Fruit fly (Drosophila melanogaster) whole organism, prepupa: ENCODE results near the gene fbl.

Source experiments
- CG10631 ChIP-seq: fragments of 200-800 bp; sonication (Bioruptor generic); optimal IDR thresholded peaks from 2 replicates; lab custom pipeline; 2016; ENCODE audit warnings: missing biosample characterization, missing genetic modification characterization
- CG10669 ChIP-seq: fragments of 200-800 bp; sonication (Bioruptor generic); optimal IDR thresholded peaks from 3 replicates; lab custom pipeline; 2018; ENCODE audit warnings: missing biosample characterization, mild to moderate bottlenecking, missing genetic modification characterization, moderate library complexity
- CG11762 ChIP-seq: fragments of 200-800 bp; sonication (Bioruptor generic); optimal IDR thresholded peaks from 3 replicates; lab custom pipeline; 2016; ENCODE audit warnings: missing biosample characterization, missing genetic modification characterization; ENCODE audit not compliant: insufficient read depth
- CG11902 ChIP-seq: fragments of 200-800 bp; sonication (Bioruptor generic); optimal IDR thresholded peaks from 3 replicates; lab custom pipeline; 2016; ENCODE audit warnings: missing biosample characterization, missing genetic modification characterization
- CG15336 ChIP-seq: fragments of 200-800 bp; sonication (Bioruptor generic); IDR thresholded peaks from 2 replicates; pipeline ENCODE4 v1.3.6; 2022; ENCODE audit warnings: missing biosample characterization, missing genetic modification characterization
- CG1621 ChIP-seq: fragments of 200-800 bp; sonication (Bioruptor generic); optimal IDR thresholded peaks from 3 replicates; lab custom pipeline; 2018; ENCODE audit warnings: missing biosample characterization, mild to moderate bottlenecking, missing genetic modification characterization
- CG16779 ChIP-seq: fragments of 200-800 bp; sonication (Bioruptor generic); optimal IDR thresholded peaks from 3 replicates; lab custom pipeline; 2017; ENCODE audit warnings: missing biosample characterization, mild to moderate bottlenecking, missing genetic modification characterization
- CG3032 ChIP-seq: fragments of 200-800 bp; optimal IDR thresholded peaks from 2 replicates; lab custom pipeline; 2019; ENCODE audit warnings: missing biosample characterization, mild to moderate bottlenecking, missing genetic modification characterization, moderate library complexity
- CG31627 ChIP-seq: fragments of 200-800 bp; sonication (Bioruptor generic); optimal IDR thresholded peaks from 3 replicates; lab custom pipeline; 2016; ENCODE audit warnings: missing biosample characterization, missing genetic modification characterization
- CG34406 ChIP-seq: fragments of 200-800 bp; sonication (Bioruptor generic); optimal IDR thresholded peaks from 3 replicates; lab custom pipeline; 2016; ENCODE audit warnings: missing biosample characterization, missing genetic modification characterization
- CG3919 ChIP-seq: fragments of 200-800 bp; sonication (Bioruptor generic); optimal IDR thresholded peaks from 3 replicates; lab custom pipeline; 2016; ENCODE audit warnings: missing biosample characterization, missing genetic modification characterization
- CG4318 ChIP-seq: fragments of 200-800 bp; sonication (Bioruptor generic); optimal IDR thresholded peaks from 3 replicates; lab custom pipeline; 2017; ENCODE audit warnings: missing biosample characterization, mild to moderate bottlenecking, missing genetic modification characterization
- CG6163 ChIP-seq: fragments of 200-800 bp; sonication (Bioruptor generic); IDR thresholded peaks from 3 replicates; pipeline ENCODE4 v1.3.6; 2022; ENCODE audit warnings: missing biosample characterization, missing genetic modification characterization
- CG6276 ChIP-seq: fragments of 200-800 bp; sonication (Bioruptor generic); optimal IDR thresholded peaks from 2 replicates; lab custom pipeline; 2017; ENCODE audit warnings: missing biosample characterization, mild to moderate bottlenecking, missing genetic modification characterization
- CG6792 ChIP-seq: fragments of 200-800 bp; sonication (Bioruptor generic); optimal IDR thresholded peaks from 3 replicates; lab custom pipeline; 2016; ENCODE audit warnings: missing biosample characterization, missing genetic modification characterization
- CG6808 ChIP-seq: fragments of 200-800 bp; sonication (Bioruptor generic); optimal IDR thresholded peaks from 3 replicates; lab custom pipeline; 2017; ENCODE audit warnings: missing biosample characterization, missing genetic modification characterization, mild to moderate bottlenecking, moderate library complexity, missing genetic modification reagents
- CG6854 ChIP-seq: fragments of 200-800 bp; sonication (Bioruptor generic); optimal IDR thresholded peaks from 2 replicates; lab custom pipeline; 2017; ENCODE audit warnings: missing biosample characterization, mild to moderate bottlenecking, missing genetic modification characterization
- CG7368 ChIP-seq: fragments of 200-800 bp; sonication (Bioruptor generic); optimal IDR thresholded peaks from 3 replicates; lab custom pipeline; 2016; ENCODE audit warnings: missing biosample characterization, missing genetic modification characterization
- CG8119 ChIP-seq: fragments of 200-800 bp; sonication (Bioruptor generic); IDR thresholded peaks from 3 replicates; pipeline ENCODE4 v1.3.6; 2022; ENCODE audit warnings: missing biosample characterization, missing genetic modification characterization
- CG8319 ChIP-seq: fragments of 200-800 bp; sonication (Bioruptor generic); optimal IDR thresholded peaks from 3 replicates; lab custom pipeline; 2016; ENCODE audit warnings: missing biosample characterization, missing genetic modification characterization
- CG8632 ChIP-seq: fragments of 200-800 bp; sonication (Bioruptor generic); optimal IDR thresholded peaks from 3 replicates; lab custom pipeline; 2016; ENCODE audit warnings: missing biosample characterization, missing genetic modification characterization
- CG9139 ChIP-seq: fragments of 200-800 bp; sonication (Bioruptor generic); optimal IDR thresholded peaks from 3 replicates; lab custom pipeline; 2017; ENCODE audit warnings: missing biosample characterization, mild to moderate bottlenecking, missing genetic modification characterization
- Eip75B ChIP-seq: fragments of 200-800 bp; sonication (Bioruptor generic); optimal IDR thresholded peaks from 3 replicates; lab custom pipeline; 2016; ENCODE audit warnings: missing biosample characterization, missing genetic modification characterization
- Eip93F ChIP-seq: fragments of 200-800 bp; sonication (Bioruptor generic); optimal IDR thresholded peaks from 2 replicates; lab custom pipeline; 2016; ENCODE audit warnings: missing biosample characterization, mild to moderate bottlenecking, missing genetic modification characterization
- Ets21C ChIP-seq: fragments of 200-800 bp; sonication (Bioruptor generic); optimal IDR thresholded peaks from 3 replicates; lab custom pipeline; 2016; ENCODE audit warnings: missing biosample characterization, missing genetic modification characterization
- Ets96B ChIP-seq: fragments of 200-800 bp; optimal IDR thresholded peaks from 2 replicates; lab custom pipeline; 2019; ENCODE audit warnings: missing biosample characterization, mild to moderate bottlenecking, missing genetic modification characterization, moderate library complexity
- Gug ChIP-seq: fragments of 200-800 bp; sonication (Bioruptor generic); IDR thresholded peaks from 2 replicates; pipeline ENCODE4 v1.3.6; 2022; ENCODE audit warnings: missing biosample characterization, missing genetic modification characterization
- Hr38 ChIP-seq: sonication (Bioruptor generic); optimal IDR thresholded peaks from 2 replicates; lab custom pipeline; 2016; ENCODE audit warnings: missing biosample characterization, missing genetic modification characterization
- Hr39 ChIP-seq: fragments of 200-800 bp; sonication (Bioruptor generic); optimal IDR thresholded peaks from 2 replicates; lab custom pipeline; 2016; ENCODE audit warnings: missing biosample characterization, missing genetic modification characterization
- Met ChIP-seq: fragments of 200-800 bp; sonication (Bioruptor generic); optimal IDR thresholded peaks from 3 replicates; lab custom pipeline; 2016; ENCODE audit warnings: missing biosample characterization, missing genetic modification characterization
- OdsH ChIP-seq: fragments of 200-800 bp; sonication (Bioruptor generic); optimal IDR thresholded peaks from 3 replicates; lab custom pipeline; 2016; ENCODE audit warnings: missing biosample characterization, missing genetic modification characterization
- Smox ChIP-seq: fragments of 200-800 bp; sonication (Bioruptor generic); optimal IDR thresholded peaks from 3 replicates; lab custom pipeline; 2016; ENCODE audit warnings: missing biosample characterization, missing genetic modification characterization
- Sox102F ChIP-seq: fragments of 200-800 bp; sonication (Bioruptor generic); optimal IDR thresholded peaks from 2 replicates; lab custom pipeline; 2016; ENCODE audit warnings: missing biosample characterization, mild to moderate bottlenecking, missing genetic modification characterization
- Sox14 ChIP-seq: fragments of 200-800 bp; sonication (Bioruptor generic); optimal IDR thresholded peaks from 3 replicates; lab custom pipeline; 2016; ENCODE audit warnings: missing biosample characterization, missing genetic modification characterization
- Sox15 ChIP-seq: fragments of 200-800 bp; sonication (Bioruptor generic); optimal IDR thresholded peaks from 3 replicates; lab custom pipeline; 2016; ENCODE audit warnings: missing biosample characterization, missing genetic modification characterization
- acj6 ChIP-seq: fragments of 200-800 bp; sonication (Bioruptor generic); optimal IDR thresholded peaks from 3 replicates; lab custom pipeline; 2016; ENCODE audit warnings: missing biosample characterization, missing genetic modification characterization
- dac ChIP-seq: fragments of 200-800 bp; sonication (Bioruptor generic); optimal IDR thresholded peaks from 2 replicates; lab custom pipeline; 2017; ENCODE audit warnings: missing biosample characterization, mild to moderate bottlenecking, missing genetic modification characterization
- dsx ChIP-seq: fragments of 200-800 bp; optimal IDR thresholded peaks from 3 replicates; lab custom pipeline; 2019; ENCODE audit warnings: missing biosample characterization, mild to moderate bottlenecking, missing genetic modification characterization, moderate library complexity; ENCODE audit not compliant: poor library complexity, severe bottlenecking
- eg ChIP-seq: fragments of 200-800 bp; sonication (Bioruptor generic); IDR thresholded peaks from 3 replicates; pipeline ENCODE4 v1.3.6; 2022; ENCODE audit warnings: missing biosample characterization, missing genetic modification characterization
- esn ChIP-seq: fragments of 200-800 bp; sonication (Bioruptor generic); optimal IDR thresholded peaks from 2 replicates; lab custom pipeline; 2016; ENCODE audit warnings: missing biosample characterization, mild to moderate bottlenecking, missing genetic modification characterization, moderate library complexity
- fd85E ChIP-seq: fragments of 200-800 bp; sonication (Bioruptor generic); optimal IDR thresholded peaks from 3 replicates; lab custom pipeline; 2016; ENCODE audit warnings: missing biosample characterization, missing genetic modification characterization
- fkh ChIP-seq: fragments of 200-800 bp; sonication (Bioruptor generic); optimal IDR thresholded peaks from 3 replicates; lab custom pipeline; 2017; ENCODE audit warnings: missing biosample characterization, mild to moderate bottlenecking, missing genetic modification characterization, moderate library complexity
- lz ChIP-seq: fragments of 200-800 bp; sonication (Bioruptor generic); optimal IDR thresholded peaks from 3 replicates; lab custom pipeline; 2016; ENCODE audit warnings: missing biosample characterization, missing genetic modification characterization
- pdm3 ChIP-seq: fragments of 200-800 bp; sonication (Bioruptor generic); optimal IDR thresholded peaks from 3 replicates; lab custom pipeline; 2016; ENCODE audit warnings: missing biosample characterization, missing genetic modification characterization
- salr ChIP-seq, 2 experiments: fragments of 200-800 bp; sonication (Bioruptor generic); optimal IDR thresholded peaks; 3 replicates each; lab custom pipeline; 2016 to 2018; ENCODE audit warnings: missing biosample characterization in 2 of 2, missing genetic modification characterization in 2 of 2, mild to moderate bottlenecking in 1 of 2
- spab ChIP-seq: fragments of 200-800 bp; sonication (Bioruptor generic); optimal IDR thresholded peaks from 2 replicates; lab custom pipeline; 2017; ENCODE audit warnings: missing biosample characterization, mild to moderate bottlenecking, missing genetic modification characterization, missing genetic modification reagents
- ss ChIP-seq, 2 experiments: fragments of 200-800 bp; sonication (Bioruptor generic); optimal IDR thresholded peaks; 2 replicates in 1 of 2; 3 replicates in 1 of 2; lab custom pipeline; 2017 to 2018; ENCODE audit warnings: mild to moderate bottlenecking in 2 of 2, missing biosample characterization in 2 of 2, missing genetic modification characterization in 2 of 2, moderate library complexity in 1 of 2
- svp ChIP-seq: fragments of 200-800 bp; sonication (Bioruptor generic); peaks from one replicate; lab custom pipeline; 2016; ENCODE audit warnings: missing biosample characterization, missing genetic modification characterization
- topi ChIP-seq: fragments of 200-800 bp; sonication (Bioruptor generic); optimal IDR thresholded peaks from 3 replicates; lab custom pipeline; 2016; ENCODE audit warnings: missing biosample characterization, missing genetic modification characterization
- vri ChIP-seq: fragments of 200-800 bp; sonication (Bioruptor generic); optimal IDR thresholded peaks from 3 replicates; lab custom pipeline; 2016; ENCODE audit warnings: missing biosample characterization, mild to moderate bottlenecking, missing genetic modification characterization

fbl gene

dm6 chr3L:20384086-20384810 lies at the start of gene fbl, which contains the start of gene CG5498:
fbl (plus strand) TSS chr3L:20384429.
CG5498 (minus strand) TSS chr3L:20384109.
- TF ChIP-seq Ets96B (tag; lab: Kevin White, UChicago) (peak; percentile 68), OdsH (peak; percentile 75), spab (GFP tag; lab: Kevin White, UChicago) (no peak), Eip75B (peak; percentile 73), CG34406 (GFP tag; lab: Kevin White, UChicago) (peak; percentile 80), CG6792 (GFP tag; lab: Kevin White, UChicago) (peak; percentile 71), CG11762 (GFP tag; lab: Kevin White, UChicago) (peak; percentile 55), esn (GFP tag; lab: Kevin White, UChicago) (peak; percentile 87), topi (peak; percentile 80), CG31627 (GFP tag; lab: Kevin White, UChicago) (peak; percentile 81), fd85E (GFP tag; lab: Kevin White, UChicago) (peak; percentile 23), CG16779 (tag; lab: Kevin White, UChicago) (no peak), CG6276 (no peak), lz (GFP tag; lab: Kevin White, UChicago) (peak; percentile 76), dsx (GFP tag; lab: Kevin White, UChicago) (peak; percentile 75), CG6854 (no peak), salr (GFP tag; optimal IDR thresholded peaks at IDR 0.05; lab: Kevin White, UChicago) (peak in 1 of 2 experiments; percentile 76), fkh (GFP tag; lab: Kevin White, UChicago) (peak; percentile 86), vri (peak; percentile 38), CG7368 (GFP tag; lab: Kevin White, UChicago) (peak; percentile 61), CG8319 (GFP tag; lab: Kevin White, UChicago) (peak; percentile 59), CG10669 (GFP tag; lab: Kevin White, UChicago) (peak; percentile 61), pdm3 (GFP tag; lab: Kevin White, UChicago) (peak; percentile 74), Sox15 (GFP tag; lab: Kevin White, UChicago) (peak; percentile 28), CG11902 (GFP tag; lab: Kevin White, UChicago) (peak; percentile 54), ss (GFP tag; optimal IDR thresholded peaks at IDR 0.05; lab: Kevin White, UChicago) (peak in 1 of 2 experiments; percentile 54), eg (GFP tag; lab: Robert Waterston, UW) (peak; percentile 69), Met (GFP tag; lab: Kevin White, UChicago) (peak; percentile 78), CG1621 (no peak), Sox14 (peak; percentile 79), Ets21C (GFP tag; lab: Kevin White, UChicago) (peak; percentile 64), svp (GFP tag; lab: Kevin White, UChicago) (peak; percentile 87), CG3919 (GFP tag; lab: Kevin White, UChicago) (peak; percentile 68), Gug (0 out of 2 replicates have a peak, but pooled peaks have one; percentile 43), Eip93F (no peak), CG15336 (peak; percentile 52; the same call in 1 of the 2 replicates), Hr38 (no peak), CG3032 (tag; lab: Kevin White, UChicago) (peak; percentile 66), Hr39 (GFP tag; lab: Kevin White, UChicago) (peak; percentile 65), acj6 (peak; percentile 76), CG6808 (peak; percentile 45), CG10631 (peak; percentile 80), CG4318 (GFP tag; lab: Kevin White, UChicago) (peak; percentile 32), Smox (peak; percentile 80), Sox102F (peak; percentile 72), CG6163 (peak; percentile 68), CG9139 (GFP tag; lab: Kevin White, UChicago) (peak; percentile 24), CG8119 (GFP tag; lab: Robert Waterston, UW) (peak; percentile 71; the same call in 2 of the 3 replicates), dac (GFP tag; lab: Kevin White, UChicago) (peak; percentile 5), CG8632 (GFP tag; lab: Kevin White, UChicago) (peak; percentile 70)
